Worm (Caenorhabditis elegans): ENCODE measurements around the gene chil-5.

ce11 chrII:9868207-9868606 lies 8.7 kb upstream of the chil-5 start:
- TF ChIP-seq elt-1 (tag; optimal IDR thresholded peaks at IDR 0.05; ENCODE audit: borderline replicate concordance, insufficient read depth) = no peak
- no peak for TF ChIP-seq blmp-1 (tag; optimal IDR thresholded peaks at IDR 0.05)
